Fruit fly (Drosophila melanogaster): ENCODE results near the gene Ldaf1.

dm6 chrX:1941669-1942092 lies 40.0 kb upstream of the Ldaf1 start, which contains the start of gene Hr4:
- TF ChIP-seq CG7045 (GFP tag; optimal IDR thresholded peaks at IDR 0.05), result no peak
- TF ChIP-seq pad (GFP tag; optimal IDR thresholded peaks at IDR 0.05), result no peak
- no peak for TF ChIP-seq kay (GFP tag; ENCODE audit: borderline replicate concordance)
- TF ChIP-seq CG12768 (GFP tag; optimal IDR thresholded peaks at IDR 0.05), result no peak
- TF ChIP-seq CG11617 (GFP tag; optimal IDR thresholded peaks at IDR 0.05), result no peak
- TF ChIP-seq CG7101 (tag; optimal IDR thresholded peaks at IDR 0.05), result no peak
- no peak for TF ChIP-seq CG1620 (GFP tag; optimal IDR thresholded peaks at IDR 0.05)
- TF ChIP-seq CG14711 (tag; optimal IDR thresholded peaks at IDR 0.05), result no peak
- TF ChIP-seq Crg-1 (GFP tag; optimal IDR thresholded peaks at IDR 0.05), result no peak
- TF ChIP-seq ovo (GFP tag; optimal IDR thresholded peaks at IDR 0.05), result no peak
- no peak for TF ChIP-seq Hr96 (GFP tag; optimal IDR thresholded peaks at IDR 0.05)
- TF ChIP-seq tj (GFP tag; optimal IDR thresholded peaks at IDR 0.05), result no peak
- TF ChIP-seq cic (GFP tag; optimal IDR thresholded peaks at IDR 0.05), result no peak
- no peak for TF ChIP-seq CG33017 (tag; optimal IDR thresholded peaks at IDR 0.05)

All from whole organism, adult.